Worm (Caenorhabditis elegans) whole organism, L2 larva: ENCODE measurements around the gene dyf-19.
A peak's percentile ranks its signal among the peaks of the same experiment; 100 is the strongest.

ENCODE experiments used
- C34F6.9 ChIP-seq: fragments of 150-350 bp; optimal IDR thresholded peaks from 2 replicates; lab custom pipeline; 2014; ENCODE audit warnings: missing biosample characterization, missing genetic modification characterization
- R02D3.7 ChIP-seq: fragments of 150-350 bp; optimal IDR thresholded peaks from 2 replicates; lab custom pipeline; 2014; ENCODE audit warnings: missing biosample characterization, missing genetic modification characterization
- Y55F3AM.14 ChIP-seq: fragments of 200-800 bp; sonication (Bioruptor generic); optimal IDR thresholded peaks from 2 replicates; lab custom pipeline; 2018; ENCODE audit warnings: mild to moderate bottlenecking, missing genetic modification characterization, missing compliant biosample characterization
- ZK546.5 ChIP-seq: sonication (generic microtip); optimal IDR thresholded peaks from 2 replicates; lab custom pipeline; 2017; ENCODE audit warnings: missing biosample characterization, missing genetic modification characterization
- alr-1 ChIP-seq: fragments of 150-350 bp; optimal IDR thresholded peaks from 2 replicates; lab custom pipeline; 2014; ENCODE audit warnings: missing biosample characterization, missing genetic modification characterization
- aly-2 ChIP-seq: fragments of 150-350 bp; optimal IDR thresholded peaks from 2 replicates; lab custom pipeline; 2014; ENCODE audit warnings: missing biosample characterization, missing genetic modification characterization
- ama-1 ChIP-seq: fragments of 150-350 bp; optimal IDR thresholded peaks from 2 replicates; lab custom pipeline; 2018; ENCODE audit warnings: inconsistent platforms
- crh-2 ChIP-seq: sonication (generic microtip); optimal IDR thresholded peaks from 2 replicates; lab custom pipeline; 2017; ENCODE audit warnings: missing biosample characterization, missing genetic modification characterization
- elt-1 ChIP-seq: fragments of 150-350 bp; optimal IDR thresholded peaks from 2 replicates; lab custom pipeline; 2014; ENCODE audit warnings: missing biosample characterization, missing genetic modification characterization
- fos-1 ChIP-seq: fragments of 150-350 bp; optimal IDR thresholded peaks from 2 replicates; lab custom pipeline; 2014; ENCODE audit warnings: missing biosample characterization, missing genetic modification characterization
- gmeb-1 ChIP-seq: fragments of 150-350 bp; optimal IDR thresholded peaks from 2 replicates; lab custom pipeline; 2014; ENCODE audit warnings: missing biosample characterization, missing genetic modification characterization
- lin-11 ChIP-seq: fragments of 150-350 bp; sonication (generic microtip); optimal IDR thresholded peaks from 2 replicates; lab custom pipeline; 2014; ENCODE audit warnings: missing biosample characterization, missing genetic modification characterization, inconsistent platforms, mixed read lengths
- lin-13 ChIP-seq: fragments of 150-350 bp; optimal IDR thresholded peaks from 2 replicates; lab custom pipeline; 2014; ENCODE audit warnings: missing biosample characterization, missing genetic modification reagents, missing genetic modification characterization
- lin-39 ChIP-seq: fragments of 150-350 bp; optimal IDR thresholded peaks from 2 replicates; lab custom pipeline; 2014; ENCODE audit warnings: missing biosample characterization, missing genetic modification reagents, missing genetic modification characterization
- lsy-2 ChIP-seq, 2 experiments: fragments of 150-350 bp in 1 of 2; sonication (generic microtip) in 1 of 2; optimal IDR thresholded peaks; 2 replicates each; lab custom pipeline; 2014 to 2017; ENCODE audit warnings: missing biosample characterization in 2 of 2, missing genetic modification characterization in 2 of 2
- mbf-1 ChIP-seq: sonication (generic microtip); optimal IDR thresholded peaks from 2 replicates; lab custom pipeline; 2017; ENCODE audit warnings: missing biosample characterization, missing genetic modification characterization
- nhr-11 ChIP-seq: fragments of 150-350 bp; optimal IDR thresholded peaks from 2 replicates; lab custom pipeline; 2014; ENCODE audit warnings: missing biosample characterization, missing genetic modification characterization
- nhr-12 ChIP-seq: fragments of 150-350 bp; optimal IDR thresholded peaks from 2 replicates; lab custom pipeline; 2014; ENCODE audit warnings: missing biosample characterization, missing genetic modification characterization
- nhr-129 ChIP-seq: fragments of 150-350 bp; optimal IDR thresholded peaks from 2 replicates; lab custom pipeline; 2014; ENCODE audit warnings: missing biosample characterization, missing genetic modification characterization
- nhr-21 ChIP-seq: fragments of 150-350 bp; optimal IDR thresholded peaks from 2 replicates; lab custom pipeline; 2014; ENCODE audit warnings: missing biosample characterization, missing genetic modification characterization
- nhr-237 ChIP-seq: fragments of 150-350 bp; optimal IDR thresholded peaks from 2 replicates; lab custom pipeline; 2014; ENCODE audit warnings: missing biosample characterization, missing genetic modification characterization
- nhr-25 ChIP-seq: fragments of 150-350 bp; sonication (generic microtip); optimal IDR thresholded peaks from 3 replicates; lab custom pipeline; 2014; ENCODE audit warnings: missing biosample characterization, missing genetic modification characterization
- peb-1 ChIP-seq: fragments of 150-350 bp; optimal IDR thresholded peaks from 2 replicates; lab custom pipeline; 2014; ENCODE audit warnings: missing biosample characterization, missing genetic modification characterization
- sem-4 ChIP-seq: fragments of 150-350 bp; optimal IDR thresholded peaks from 2 replicates; lab custom pipeline; 2014; ENCODE audit warnings: missing biosample characterization, missing genetic modification reagents, missing genetic modification characterization
- skn-1 ChIP-seq: sonication (generic microtip); optimal IDR thresholded peaks from 2 replicates; lab custom pipeline; 2017; ENCODE audit warnings: missing biosample characterization, missing genetic modification characterization
- sma-9 ChIP-seq, 2 experiments: fragments of 150-350 bp in 1 of 2; sonication (generic microtip) in 1 of 2; optimal IDR thresholded peaks; 2 replicates each; lab custom pipeline; 2014 to 2016; ENCODE audit warnings: missing genetic modification characterization in 2 of 2, mild to moderate bottlenecking in 1 of 2, missing biosample characterization in 1 of 2, missing compliant biosample characterization in 1 of 2, missing genetic modification reagents in 1 of 2, moderate library complexity in 1 of 2
- snpc-4 ChIP-seq: fragments of 150-350 bp; optimal IDR thresholded peaks from 2 replicates; lab custom pipeline; 2014; ENCODE audit warnings: missing biosample characterization, missing genetic modification characterization
- unc-39 ChIP-seq: fragments of 150-350 bp; optimal IDR thresholded peaks from 2 replicates; lab custom pipeline; 2014; ENCODE audit warnings: missing biosample characterization, missing genetic modification characterization
- unc-62 ChIP-seq: fragments of 150-350 bp; optimal IDR thresholded peaks from 2 replicates; lab custom pipeline; 2014; ENCODE audit warnings: missing biosample characterization, missing genetic modification reagents, missing genetic modification characterization
- zag-1 ChIP-seq: fragments of 150-350 bp; optimal IDR thresholded peaks from 2 replicates; lab custom pipeline; 2014; ENCODE audit warnings: missing biosample characterization, missing genetic modification characterization
- ztf-1 ChIP-seq: fragments of 200-800 bp; sonication (Bioruptor generic); conservative IDR thresholded peaks from 2 replicates; pipeline ENCODE4 v1.3.6; 2022; ENCODE audit warnings: missing genetic modification characterization, missing compliant biosample characterization
- ztf-11 ChIP-seq: sonication (generic microtip); optimal IDR thresholded peaks from 2 replicates; lab custom pipeline; 2017; ENCODE audit warnings: missing biosample characterization, missing genetic modification characterization
- ztf-4 ChIP-seq: fragments of 150-350 bp; optimal IDR thresholded peaks from 2 replicates; lab custom pipeline; 2014; ENCODE audit warnings: missing biosample characterization, missing genetic modification characterization

dyf-19 gene

DNA sequence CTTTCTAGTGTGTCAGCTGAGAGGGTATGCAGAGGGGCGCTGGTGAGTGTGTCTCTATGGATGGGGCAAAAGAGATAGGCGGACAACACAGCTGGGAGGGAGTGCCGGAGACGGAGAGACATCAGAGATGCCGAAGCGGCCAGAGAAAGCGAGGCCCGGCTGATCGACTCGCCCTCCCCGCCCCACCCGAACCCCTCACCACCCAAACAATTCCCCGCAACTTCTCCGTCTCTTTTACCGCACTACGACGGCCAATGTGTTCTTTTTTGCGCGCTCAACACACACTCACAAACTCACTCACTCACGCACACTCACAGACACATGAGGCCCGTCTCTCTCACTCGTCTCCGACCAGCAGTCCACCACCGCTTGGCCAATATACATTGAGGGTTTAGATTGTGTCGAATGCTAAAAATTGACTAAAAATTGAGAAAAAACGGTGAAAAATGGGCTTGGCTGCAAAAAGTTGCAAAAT lies 2.4 kb upstream of the dyf-19 start, which contains the start of gene Y43F8C.3 (continued):
- peak; percentile 43 for TF ChIP-seq crh-2 (tag; lab: Kevin White, UChicago)
- TF ChIP-seq nhr-25 (tag; lab: Kevin White, UChicago): peak; percentile 73
- TF ChIP-seq ztf-11 (tag; lab: Kevin White, UChicago): no peak
- no peak for TF ChIP-seq skn-1 (tag; lab: Kevin White, UChicago)
- no peak for TF ChIP-seq lin-39
- TF ChIP-seq snpc-4 (tag; lab: Kevin White, UChicago): peak; percentile 37
- TF ChIP-seq lsy-2 (tag; optimal IDR thresholded peaks at IDR 0.05; lab: Kevin White, UChicago): peak in 1 of 2 experiments; percentile 59
- no peak for TF ChIP-seq Y55F3AM.14 (GFP tag; lab: Kevin White, UChicago)
- peak; percentile 11 for TF ChIP-seq nhr-21 (tag; lab: Kevin White, UChicago)
- TF ChIP-seq unc-39 (tag; lab: Kevin White, UChicago): no peak
- TF ChIP-seq nhr-12 (tag; lab: Kevin White, UChicago): no peak
- TF ChIP-seq nhr-129: peak; percentile 89
- TF ChIP-seq ztf-1 (GFP tag; lab: Robert Waterston, UW): no peak
- TF ChIP-seq C34F6.9 (tag; lab: Kevin White, UChicago): peak; percentile 73
- TF ChIP-seq, all 48 proteins: peak for 20

DNA sequence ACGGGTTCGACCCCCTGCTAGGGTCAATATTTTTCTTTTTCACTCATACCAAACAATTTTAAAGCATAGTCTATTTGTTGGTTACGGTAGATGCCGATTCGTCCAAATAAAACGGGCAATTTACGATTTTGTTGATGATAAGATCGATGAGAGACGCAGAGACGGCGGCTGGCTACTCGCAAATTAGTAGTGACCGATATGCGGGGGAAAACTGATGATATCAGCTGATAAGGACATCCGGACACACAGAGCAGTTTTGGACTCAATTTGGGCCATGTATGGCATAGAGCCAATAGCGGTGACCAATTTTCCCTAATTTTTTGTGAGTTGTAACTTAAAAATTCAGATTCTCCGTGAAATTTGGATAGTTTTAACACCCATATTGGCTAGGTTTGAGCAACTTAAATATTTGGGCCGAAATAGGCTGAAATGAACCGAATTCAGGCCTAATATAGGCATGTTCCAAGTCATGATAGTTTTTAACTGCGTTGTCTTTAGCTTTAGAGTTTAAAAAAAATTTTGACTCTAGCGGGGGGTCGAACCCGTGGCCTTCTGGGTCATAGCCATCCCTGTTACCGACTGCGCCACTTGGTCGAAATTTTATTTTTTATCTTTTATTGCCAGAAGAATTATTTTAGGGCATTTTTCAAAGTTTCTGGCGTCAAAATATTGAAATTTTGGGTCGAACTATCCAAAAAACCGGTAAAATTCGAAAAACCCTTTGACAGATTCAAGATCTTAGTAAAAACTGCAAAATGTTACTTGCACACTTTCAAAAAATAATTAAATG lies 1.1 kb upstream of the dyf-19 start:
- peak in 1 of 2 experiments; percentile 9 for TF ChIP-seq lsy-2 (tag; optimal IDR thresholded peaks at IDR 0.05; lab: Kevin White, UChicago)
- no peak for TF ChIP-seq lin-13 (GFP tag; lab: Kevin White, UChicago)
- no peak for TF ChIP-seq C34F6.9 (tag; lab: Kevin White, UChicago)
- TF ChIP-seq peb-1 (tag; lab: Kevin White, UChicago): no peak
- TF ChIP-seq lin-39: no peak
- TF ChIP-seq R02D3.7: no peak
- TF ChIP-seq nhr-11 (tag; lab: Kevin White, UChicago): no peak
- TF ChIP-seq ztf-4 (tag; lab: Kevin White, UChicago): no peak
- no peak for TF ChIP-seq gmeb-1
- no peak for TF ChIP-seq mbf-1 (tag; lab: Kevin White, UChicago)
- TF ChIP-seq nhr-129: peak; percentile 13

ce11 chrV:19625719-19626118 lies 870 bp downstream of the dyf-19 start:
- TF ChIP-seq sma-9 (GFP tag; optimal IDR thresholded peaks at IDR 0.05; lab: Kevin White, UChicago) (no peak), sma-9 (tag; optimal IDR thresholded peaks at IDR 0.05; lab: Kevin White, UChicago) (no peak)
- TF ChIP-seq, all 48 proteins: peak for 0

ce11 chrV:19629544-19629943 lies 4.7 kb downstream of the dyf-19 start:
- TF ChIP-seq lin-39: no peak
- TF ChIP-seq fos-1 (tag; lab: Kevin White, UChicago): no peak
- no peak for TF ChIP-seq ZK546.5
- no peak for TF ChIP-seq aly-2

ce11 chrV:19629973-19630372 lies 5.1 kb downstream of the dyf-19 start:
- no peak for TF ChIP-seq unc-62 (GFP tag; lab: Kevin White, UChicago)
- no peak for TF ChIP-seq ztf-4 (tag; lab: Kevin White, UChicago)
- no peak for TF ChIP-seq Y55F3AM.14 (GFP tag; lab: Kevin White, UChicago)
- TF ChIP-seq nhr-11 (tag; lab: Kevin White, UChicago): no peak
- TF ChIP-seq sem-4 (tag; lab: Kevin White, UChicago): no peak
- no peak for TF ChIP-seq zag-1 (tag; lab: Kevin White, UChicago)
- no peak for TF ChIP-seq crh-2 (tag; lab: Kevin White, UChicago)
- TF ChIP-seq nhr-25 (tag; lab: Kevin White, UChicago): no peak
- no peak for TF ChIP-seq peb-1 (tag; lab: Kevin White, UChicago)
- TF ChIP-seq ama-1 (lab: Kevin White, UChicago): no peak
- no peak for TF ChIP-seq sma-9 (GFP tag; optimal IDR thresholded peaks at IDR 0.05; lab: Kevin White, UChicago)
- TF ChIP-seq sma-9 (tag; optimal IDR thresholded peaks at IDR 0.05; lab: Kevin White, UChicago): no peak
- TF ChIP-seq snpc-4 (tag; lab: Kevin White, UChicago): no peak
- no peak for TF ChIP-seq ZK546.5

DNA sequence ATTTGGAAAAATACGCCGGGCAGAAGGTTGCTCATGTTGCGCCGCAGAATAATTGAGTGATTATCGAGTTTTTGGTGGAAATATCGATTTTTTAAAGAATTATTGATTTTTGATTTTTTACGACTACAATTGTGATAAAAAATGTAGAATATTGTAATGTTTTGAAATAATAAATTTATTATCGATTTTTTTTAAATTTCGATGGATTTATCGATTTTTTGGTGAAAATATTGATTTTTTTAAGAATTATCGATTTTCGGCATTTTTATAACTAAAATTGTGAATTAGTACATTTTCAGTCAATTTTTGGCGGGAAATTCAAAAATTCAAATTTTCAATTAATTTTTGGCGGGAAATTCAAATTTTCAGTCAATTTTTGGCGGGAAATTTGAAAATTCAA lies 5.7 kb downstream of the dyf-19 start:
- TF ChIP-seq lin-11 (no peak), nhr-237 (tag; lab: Kevin White, UChicago) (no peak), unc-62 (GFP tag; lab: Kevin White, UChicago) (no peak), alr-1 (tag; lab: Kevin White, UChicago) (no peak), elt-1 (no peak), sma-9 (GFP tag; optimal IDR thresholded peaks at IDR 0.05; lab: Kevin White, UChicago) (no peak), sma-9 (tag; optimal IDR thresholded peaks at IDR 0.05; lab: Kevin White, UChicago) (no peak), R02D3.7 (no peak), lin-39 (no peak), zag-1 (tag; lab: Kevin White, UChicago) (no peak), gmeb-1 (no peak)
